Fruit fly (Drosophila melanogaster): ENCODE results near the gene Vps33B.
A peak's percentile ranks its signal among the peaks of the same experiment; 100 is the strongest.

The Vps33B gene

DNA sequence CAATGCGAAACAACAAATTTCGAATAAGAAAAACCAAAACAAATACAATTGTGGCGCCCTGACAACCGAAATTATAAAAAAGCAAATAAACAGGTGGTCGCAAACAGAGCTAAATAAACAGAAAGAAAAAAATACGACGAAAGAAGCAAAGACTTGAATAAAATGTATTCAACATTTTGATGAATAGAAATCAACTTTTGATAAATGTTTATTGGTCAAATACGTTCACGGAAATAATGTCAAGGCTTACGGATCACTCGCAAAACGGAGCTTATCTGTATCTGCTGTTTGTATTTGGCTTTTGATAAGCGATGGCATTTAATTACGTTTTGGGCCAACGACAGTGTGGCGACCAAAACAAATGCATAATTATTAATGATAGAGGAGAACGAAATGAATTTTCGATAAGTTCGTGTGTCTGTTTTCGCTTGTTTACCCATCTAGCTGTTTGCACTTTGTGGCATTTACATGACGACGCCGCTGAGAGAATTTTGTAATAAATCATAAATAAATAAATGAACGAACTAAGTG, 20.1 kb upstream of the Vps33B start (continued):
- TF ChIP-seq CG6254 (GFP tag; optimal IDR thresholded peaks at IDR 0.05) (peak; percentile 53), CG7357 (GFP tag; IDR thresholded peaks at IDR 0.05) (no peak), sob (GFP tag; IDR thresholded peaks at IDR 0.05) (no peak), CG32772 (GFP tag; IDR thresholded peaks at IDR 0.05) (no peak), corto (GFP tag; optimal IDR thresholded peaks at IDR 0.05) (no peak), CG14441 (GFP tag; IDR thresholded peaks at IDR 0.05) (0 out of 2 replicates have a peak, but pooled peaks have one; percentile 5), Oli (tag; optimal IDR thresholded peaks at IDR 0.05) (peak; percentile 18), Ets65A (GFP tag) (peak; percentile 16), CG14860 (GFP tag; IDR thresholded peaks at IDR 0.05; ENCODE audit: partially characterized antibody) (no peak), CG11085 (GFP tag; IDR thresholded peaks at IDR 0.05) (peak; percentile 13; the same call in 1 of the 2 replicates), CTCF (GFP tag; optimal IDR thresholded peaks at IDR 0.05) (peak; percentile 10), unc-4 (GFP tag; IDR thresholded peaks at IDR 0.05; ENCODE audit: partially characterized antibody) (no peak), usp (GFP tag; optimal IDR thresholded peaks at IDR 0.05) (no peak), gsb (GFP tag; IDR thresholded peaks at IDR 0.05) (no peak), zen (tag; optimal IDR thresholded peaks at IDR 0.05) (no peak), CG15514 (GFP tag; optimal IDR thresholded peaks at IDR 0.05) (peak; percentile 56), slbo (GFP tag; IDR thresholded peaks at IDR 0.05) (no peak), Gsc (GFP tag; IDR thresholded peaks at IDR 0.05) (no peak), Hr3 (GFP tag; optimal IDR thresholded peaks at IDR 0.05) (peak; percentile 7), CG9215 (GFP tag; IDR thresholded peaks at IDR 0.05) (no peak), Hey (tag; optimal IDR thresholded peaks at IDR 0.05) (peak; percentile 11), CG12299 (tag; optimal IDR thresholded peaks at IDR 0.05) (peak; percentile 62), CG8388 (GFP tag; optimal IDR thresholded peaks at IDR 0.05) (no peak), Blimp-1 (GFP tag; optimal IDR thresholded peaks at IDR 0.05) (peak; percentile 32), Bdp1 (GFP tag; optimal IDR thresholded peaks at IDR 0.05) (no peak), croc (GFP tag; conservative IDR thresholded peaks at IDR 0.05) (no peak), GATAe (GFP tag; conservative IDR thresholded peaks at IDR 0.05) (peak; percentile 28; the same call in 1 of the 2 replicates), CG2202 (tag; optimal IDR thresholded peaks at IDR 0.05) (peak; percentile 66), CG7987 (GFP tag; optimal IDR thresholded peaks at IDR 0.05) (peak; percentile 37), CG2875 (GFP tag; optimal IDR thresholded peaks at IDR 0.05) (peak; percentile 58), Doc2 (GFP tag; IDR thresholded peaks at IDR 0.05) (no peak), Usf (GFP tag; optimal IDR thresholded peaks at IDR 0.05) (no peak), CG7786 (GFP tag; optimal IDR thresholded peaks at IDR 0.05) (no peak), CG10209 (GFP tag; optimal IDR thresholded peaks at IDR 0.05) (peak; percentile 73), CHES-1-like (GFP tag; optimal IDR thresholded peaks at IDR 0.05) (no peak), CG32767 (GFP tag; IDR thresholded peaks at IDR 0.05) (peak; percentile 43; the same call in 1 of the 2 replicates), CG8089 (GFP tag; optimal IDR thresholded peaks at IDR 0.05) (no peak), B-H1 (GFP tag; IDR thresholded peaks at IDR 0.05) (no peak; the same call in 2 of the 3 replicates), CG5953 (GFP tag; IDR thresholded peaks at IDR 0.05) (no peak), wdn (GFP tag; IDR thresholded peaks at IDR 0.05) (no peak), CG4730 (GFP tag; IDR thresholded peaks at IDR 0.05) (no peak), kni (GFP tag; optimal IDR thresholded peaks at IDR 0.05) (peak; percentile 46), fu2 (GFP tag; optimal IDR thresholded peaks at IDR 0.05) (no peak), esg (GFP tag; conservative IDR thresholded peaks at IDR 0.05) (no peak), gce (GFP tag; IDR thresholded peaks at IDR 0.05) (no peak), CG13296 (GFP tag; optimal IDR thresholded peaks at IDR 0.05) (peak; percentile 77), ab (GFP tag; optimal IDR thresholded peaks at IDR 0.05) (no peak), run (tag; optimal IDR thresholded peaks at IDR 0.05) (peak; percentile 87), gt (GFP tag; IDR thresholded peaks at IDR 0.05) (no peak), CG12104 (GFP tag; optimal IDR thresholded peaks at IDR 0.05) (peak; percentile 18), Fer3 (tag; optimal IDR thresholded peaks at IDR 0.05) (peak; percentile 42), ham (GFP tag; IDR thresholded peaks at IDR 0.05) (no peak)
